Fruit fly (Drosophila melanogaster): ENCODE measurements around the gene CG32236.

CG32236 gene

DNA sequence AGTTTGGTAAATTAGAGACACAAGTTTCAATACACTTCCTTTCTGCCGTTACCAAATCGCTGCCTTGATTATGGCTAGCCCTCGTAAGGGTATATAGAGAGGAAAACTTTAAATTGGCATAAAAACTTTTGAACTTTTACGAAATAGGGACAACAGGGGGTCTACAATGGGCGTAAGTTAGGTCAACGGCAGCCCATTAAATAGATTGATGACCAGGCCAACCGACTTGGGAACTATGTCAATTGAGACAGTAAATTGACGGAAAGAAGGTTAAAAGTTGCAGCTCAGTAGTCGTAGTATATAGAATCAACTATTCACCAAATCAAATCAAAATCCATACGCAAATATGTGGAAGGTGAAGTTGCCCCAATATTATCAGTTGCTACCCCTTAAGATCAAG, 46.3 kb downstream of the CG32236 start, which contains the start of gene CG32246:
TSS of gene CG32246 (plus strand) at position 301 of the 400 bp plus-strand sequence.
- TF ChIP-seq CG8478 (optimal IDR thresholded peaks at IDR 0.05) (no peak), CTCF (optimal IDR thresholded peaks at IDR 0.05) (no peak)

DNA sequence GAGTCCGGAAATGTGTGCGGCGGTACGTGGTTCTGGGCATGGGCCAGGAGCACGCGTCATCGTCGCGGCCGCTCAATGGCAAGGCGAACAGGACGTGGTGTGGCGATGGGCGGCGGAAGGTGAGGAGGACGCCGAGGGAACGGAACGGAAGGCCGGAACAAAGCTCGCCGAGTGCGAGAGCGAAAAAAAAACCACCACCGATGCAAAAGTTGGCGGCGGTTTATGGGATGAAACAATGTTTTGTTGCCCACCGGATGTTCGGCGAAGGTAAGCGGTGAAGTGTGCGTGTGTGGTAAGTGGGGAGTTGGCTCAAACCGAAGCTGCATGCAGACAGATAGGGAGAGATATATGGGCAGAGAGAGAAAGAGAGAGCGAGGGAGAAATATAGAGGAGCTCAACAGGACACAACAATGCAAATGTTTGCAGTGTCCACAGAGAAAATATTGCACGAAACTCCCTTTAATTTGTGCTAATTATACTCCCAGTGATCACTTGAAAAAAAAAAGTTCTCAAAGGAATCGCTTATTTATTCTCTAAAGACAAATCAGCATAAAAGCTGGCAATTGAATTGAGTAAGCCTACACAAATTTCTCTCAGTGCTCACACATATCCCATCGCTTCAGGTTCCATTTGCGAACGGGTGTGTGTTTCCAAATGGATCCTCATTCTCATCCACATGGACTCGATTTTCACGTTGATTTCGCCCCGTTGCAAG, 47.5 kb downstream of the CG32236 start:
- no peak for TF ChIP-seq CTCF (optimal IDR thresholded peaks at IDR 0.05)
- TF ChIP-seq CG8478 (optimal IDR thresholded peaks at IDR 0.05) = no peak

DNA sequence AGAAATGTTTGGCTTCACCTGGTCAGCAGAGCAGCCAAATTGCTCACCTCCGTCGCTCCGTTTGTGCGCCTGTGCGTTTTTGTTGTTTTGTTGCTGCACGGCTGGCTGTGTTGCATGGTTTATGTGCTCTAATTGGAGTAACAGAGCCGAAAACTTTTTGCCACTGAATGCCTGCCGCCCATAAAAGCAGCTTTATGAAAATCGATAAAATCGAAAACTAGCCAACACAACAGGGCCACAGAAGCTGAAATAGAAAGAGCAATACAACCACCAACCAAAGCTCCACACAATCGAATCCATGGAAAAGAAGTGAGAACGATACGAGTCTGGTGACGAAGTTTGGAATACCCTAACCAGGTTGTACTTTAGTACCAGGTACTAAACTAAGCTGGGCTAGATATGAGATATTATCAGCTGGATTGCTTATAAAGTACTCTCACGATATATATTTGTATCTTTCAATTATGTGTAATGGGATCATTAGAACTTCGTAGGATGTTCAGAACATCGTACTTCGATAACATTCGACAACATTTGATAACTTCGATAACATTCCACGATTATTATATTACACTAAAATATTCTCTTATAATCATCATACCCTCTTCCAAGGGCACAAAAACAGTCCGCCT, 48.2 kb downstream of the CG32236 start:
- TF ChIP-seq CTCF (optimal IDR thresholded peaks at IDR 0.05) (no peak), CG8478 (optimal IDR thresholded peaks at IDR 0.05) (no peak)
